Fruit fly (Drosophila melanogaster): ENCODE measurements around the gene CG12590.

Gene CG12590

dm6 chr3R:5112814-5113486 lies 46.5 kb upstream of the CG12590 start (continued):
- TF ChIP-seq E2f1 (GFP tag; IDR thresholded peaks at IDR 0.05) (peak; percentile 93), CG11723 (GFP tag; optimal IDR thresholded peaks at IDR 0.05) (peak; percentile 93), CG13775 (GFP tag; optimal IDR thresholded peaks at IDR 0.05) (peak; percentile 95), Drgx (GFP tag; IDR thresholded peaks at IDR 0.05) (peak; percentile 97), CTCF (GFP tag; optimal IDR thresholded peaks at IDR 0.05) (peak; percentile 67), crol (GFP tag; IDR thresholded peaks at IDR 0.05) (peak; percentile 72), Dad (GFP tag; optimal IDR thresholded peaks at IDR 0.05) (peak; percentile 96), repo (GFP tag; optimal IDR thresholded peaks at IDR 0.05) (peak; percentile 97), jigr1 (GFP tag; IDR thresholded peaks at IDR 0.05) (peak; percentile 90), CG8765 (GFP tag; IDR thresholded peaks at IDR 0.05) (peak; percentile 97), CG12071 (GFP tag; optimal IDR thresholded peaks at IDR 0.05) (peak; percentile 93), fd3F (GFP tag; optimal IDR thresholded peaks at IDR 0.05) (peak; percentile 27), kah (GFP tag; optimal IDR thresholded peaks at IDR 0.05) (peak; percentile 86), BEAF-32 (GFP tag; optimal IDR thresholded peaks at IDR 0.05) (no peak), mld (GFP tag; IDR thresholded peaks at IDR 0.05; ENCODE audit: partially characterized antibody) (no peak), CG5953 (GFP tag; IDR thresholded peaks at IDR 0.05) (peak; percentile 91), NFAT (GFP tag; IDR thresholded peaks at IDR 0.05) (peak; percentile 58), CG2202 (tag; optimal IDR thresholded peaks at IDR 0.05) (peak; percentile 99), CG6654 (GFP tag; optimal IDR thresholded peaks at IDR 0.05) (peak; percentile 89), slou (GFP tag; optimal IDR thresholded peaks at IDR 0.05) (no peak), bab2 (GFP tag; optimal IDR thresholded peaks at IDR 0.05) (peak; percentile 98), Chrac-16 (GFP tag; optimal IDR thresholded peaks at IDR 0.05) (peak; percentile 98), B-H1 (GFP tag; IDR thresholded peaks at IDR 0.05) (peak; percentile 82), grau (tag; optimal IDR thresholded peaks at IDR 0.05) (peak; percentile 94), CG6272 (GFP tag; IDR thresholded peaks at IDR 0.05) (peak; percentile 91), sc (optimal IDR thresholded peaks at IDR 0.05) (no peak), sc (GFP tag; optimal IDR thresholded peaks at IDR 0.05) (peak; percentile 99), Doc2 (GFP tag; IDR thresholded peaks at IDR 0.05) (no peak), CG7271 (tag; optimal IDR thresholded peaks at IDR 0.05) (peak; percentile 96), CG15011 (GFP tag; optimal IDR thresholded peaks at IDR 0.05) (peak; percentile 80), CG13123 (GFP tag; optimal IDR thresholded peaks at IDR 0.05) (peak; percentile 96), CG2129 (GFP tag; IDR thresholded peaks at IDR 0.05; ENCODE audit: partially characterized antibody) (no peak), ato (GFP tag; IDR thresholded peaks at IDR 0.05; ENCODE audit: partially characterized antibody) (no peak), sim (GFP tag; IDR thresholded peaks at IDR 0.05) (peak; percentile 98), CG4820 (GFP tag; optimal IDR thresholded peaks at IDR 0.05) (peak; percentile 97), CG9797 (GFP tag; optimal IDR thresholded peaks at IDR 0.05) (peak; percentile 64), CG14965 (GFP tag; optimal IDR thresholded peaks at IDR 0.05; ENCODE audit: borderline replicate concordance) (peak; percentile 86), CG33213 (GFP tag; optimal IDR thresholded peaks at IDR 0.05) (peak; percentile 96), ap (GFP tag; IDR thresholded peaks at IDR 0.05) (peak; percentile 95), CG17802 (tag; optimal IDR thresholded peaks at IDR 0.05) (peak; percentile 92), bbx (GFP tag; IDR thresholded peaks at IDR 0.05; ENCODE audit: partially characterized antibody) (no peak), Bteb2 (GFP tag; optimal IDR thresholded peaks at IDR 0.05) (peak; percentile 87), hb (GFP tag; IDR thresholded peaks at IDR 0.05; ENCODE audit: partially characterized antibody) (no peak), CG16863 (GFP tag; optimal IDR thresholded peaks at IDR 0.05) (peak; percentile 98), CG7839 (tag; optimal IDR thresholded peaks at IDR 0.05) (peak; percentile 97), Trl (optimal IDR thresholded peaks at IDR 0.05) (no peak), Trl (GFP tag; optimal IDR thresholded peaks at IDR 0.05) (peak; percentile 98), disco-r (GFP tag; optimal IDR thresholded peaks at IDR 0.05) (peak; percentile 94), Gug (GFP tag; IDR thresholded peaks at IDR 0.05) (peak; percentile 92), CG18599 (GFP tag; optimal IDR thresholded peaks at IDR 0.05) (peak; percentile 87), kay (GFP tag; optimal IDR thresholded peaks at IDR 0.05) (peak; percentile 94)
